Worm (Caenorhabditis elegans): ENCODE measurements around the gene hda-5.
"Not testable (repeated sequence)": the region's sequence is repeated elsewhere in the genome, so short reads cannot be mapped to it uniquely, and the experiment has no call there.

ce11 chrII:11759277-11759676, 39.6 kb upstream of the hda-5 start, which contains the start of the genes F44E5.4 and F44E5.5:
- not testable (repeated sequence) for TF ChIP-seq ceh-82 (tag; optimal IDR thresholded peaks at IDR 0.05); aly-2 (tag; optimal IDR thresholded peaks at IDR 0.05); nhr-77 (tag; optimal IDR thresholded peaks at IDR 0.05); unc-62 (GFP tag; optimal IDR thresholded peaks at IDR 0.05)
- peak; percentile 38 for TF ChIP-seq pha-4 (tag; optimal IDR thresholded peaks at IDR 0.05)
- TF ChIP-seq fos-1 (tag; optimal IDR thresholded peaks at IDR 0.05): peak; percentile 34
